Worm (Caenorhabditis elegans): ENCODE data around the gene F32E10.5.

The F32E10.5 gene

ce11 chrIV:7543662-7544061, 34.5 kb downstream of the F32E10.5 start:
- no peak for TF ChIP-seq ceh-16 (tag; optimal IDR thresholded peaks at IDR 0.05)
- TF ChIP-seq nhr-129 (tag; optimal IDR thresholded peaks at IDR 0.05), result no peak
- TF ChIP-seq aly-2 (tag; optimal IDR thresholded peaks at IDR 0.05), result no peak
- no peak for TF ChIP-seq ztf-11 (tag; optimal IDR thresholded peaks at IDR 0.05)
- TF ChIP-seq sem-4 (tag; optimal IDR thresholded peaks at IDR 0.05), result no peak
- TF ChIP-seq alr-1 (tag; optimal IDR thresholded peaks at IDR 0.05), result no peak
- TF ChIP-seq fos-1 (tag; optimal IDR thresholded peaks at IDR 0.05), result no peak
- TF ChIP-seq Y55F3AM.14 (GFP tag; optimal IDR thresholded peaks at IDR 0.05), result no peak

- no peak for TF ChIP-seq snpc-4 (tag; optimal IDR thresholded peaks at IDR 0.05)
- TF ChIP-seq zag-1 (tag; optimal IDR thresholded peaks at IDR 0.05), result peak; percentile 2
These were observed 35.6 kb downstream of the F32E10.5 start, which contains the start of gene R05G6.10 for ce11 chrIV:7542485-7543001. R05G6.10 (minus strand) TSS chrIV:7542535.

- TF ChIP-seq snpc-4 (tag; optimal IDR thresholded peaks at IDR 0.05) (no peak), lsy-2 (tag; optimal IDR thresholded peaks at IDR 0.05) (no peak), gmeb-1 (tag; optimal IDR thresholded peaks at IDR 0.05) (no peak), C34F6.9 (tag; optimal IDR thresholded peaks at IDR 0.05) (no peak), nhr-23 (tag; optimal IDR thresholded peaks at IDR 0.05) (no peak), blmp-1 (tag; optimal IDR thresholded peaks at IDR 0.05; ENCODE audit: insufficient read depth) (no peak), elt-1 (tag; optimal IDR thresholded peaks at IDR 0.05) (no peak), peb-1 (tag; optimal IDR thresholded peaks at IDR 0.05) (no peak), ama-1 (optimal IDR thresholded peaks at IDR 0.05) (no peak), nhr-12 (tag; optimal IDR thresholded peaks at IDR 0.05) (no peak), egl-27 (tag; optimal IDR thresholded peaks at IDR 0.05) (no peak), skn-1 (tag; optimal IDR thresholded peaks at IDR 0.05) (no peak), sma-3 (GFP tag; optimal IDR thresholded peaks at IDR 0.05) (no peak)
These were observed 45.8 kb downstream of the F32E10.5 start, which contains the start of gene R05G6.1 for ce11 chrIV:7532360-7532759. R05G6.1 (plus strand) TSS chrIV:7532660.

ce11 chrIV:7530226-7531070, 47.7 kb downstream of the F32E10.5 start:
- no peak for TF ChIP-seq nhr-10 (tag; optimal IDR thresholded peaks at IDR 0.05)
- TF ChIP-seq ZK546.5 (tag; optimal IDR thresholded peaks at IDR 0.05), result no peak
- TF ChIP-seq fos-1 (tag; optimal IDR thresholded peaks at IDR 0.05), result peak; percentile 34
